Worm (Caenorhabditis elegans): Measurements from ENCODE around the gene cnc-3.

- TF ChIP-seq sma-3 (GFP tag; optimal IDR thresholded peaks at IDR 0.05) (no peak), nhr-12 (tag; optimal IDR thresholded peaks at IDR 0.05) (no peak), nhr-11 (tag; optimal IDR thresholded peaks at IDR 0.05) (no peak), unc-39 (tag; optimal IDR thresholded peaks at IDR 0.05) (no peak), gmeb-1 (tag; optimal IDR thresholded peaks at IDR 0.05) (no peak), nhr-237 (tag; optimal IDR thresholded peaks at IDR 0.05) (no peak), fos-1 (tag; optimal IDR thresholded peaks at IDR 0.05) (no peak), mdl-1 (tag; optimal IDR thresholded peaks at IDR 0.05) (no peak), ztf-4 (tag; optimal IDR thresholded peaks at IDR 0.05) (no peak), lsy-2 (tag; optimal IDR thresholded peaks at IDR 0.05) (no peak), F13H6.1 (tag; optimal IDR thresholded peaks at IDR 0.05) (no peak), unc-62 (GFP tag; optimal IDR thresholded peaks at IDR 0.05) (no peak)
Measured at ce11 chrV:1416154-1416553, 31.6 kb upstream of the cnc-3 start.
